3 worm cellular contexts compared by ENCODE assay signal in the genomic region with DNA sequence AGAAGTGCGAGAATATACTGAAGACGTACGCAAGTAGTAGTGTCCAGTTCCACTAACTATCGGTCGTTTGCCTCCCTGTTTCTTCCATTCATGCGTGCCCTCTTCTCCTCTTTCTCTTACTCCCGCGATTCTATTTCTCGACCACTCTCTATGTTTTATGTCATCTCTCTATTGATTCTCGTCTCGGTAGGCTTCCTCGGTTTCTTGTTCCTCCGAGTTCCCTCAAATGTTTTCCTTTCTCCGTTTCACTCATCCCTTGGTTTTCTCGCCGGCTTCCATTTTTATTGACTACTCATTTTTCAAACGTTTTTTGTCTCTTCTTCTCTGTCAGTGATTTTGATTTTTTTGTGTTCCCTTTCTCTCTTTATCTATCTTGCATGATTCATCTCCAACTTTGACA.
TF ChIP-seq lines count a peak whose summit lies in the region.

No protein-coding gene starts in this region.

TF ChIP-seq in whole organism, L1 larva, 84 proteins besides CTCF, POLR2A, EP300 and RAD21 (continued from another document and continues in another):
- TF ChIP-seq ceh-8 (GFP tag; optimal IDR thresholded peaks at IDR 0.05; lab: Kevin White, UChicago) (no peak), ceh-63 (GFP tag; optimal IDR thresholded peaks at IDR 0.05; lab: Kevin White, UChicago) (no peak), nhr-19 (GFP tag; conservative IDR thresholded peaks at IDR 0.05; lab: Robert Waterston, UW) (no peak), nhr-90 (tag; optimal IDR thresholded peaks at IDR 0.05; lab: Kevin White, UChicago; ENCODE audit: poor library complexity) (peak; percentile 26), isw-1 (GFP tag; IDR thresholded peaks at IDR 0.05; lab: Robert Waterston, UW) (no peak), zag-1 (tag; optimal IDR thresholded peaks at IDR 0.05; lab: Kevin White, UChicago) (no peak), fos-1 (tag; optimal IDR thresholded peaks at IDR 0.05; lab: Kevin White, UChicago) (peak; percentile 23), nhr-20 (tag; optimal IDR thresholded peaks at IDR 0.05; lab: Kevin White, UChicago) (peak; percentile 70), grh-1 (GFP tag; IDR thresholded peaks at IDR 0.05; lab: Robert Waterston, UW) (no peak), pag-3 (tag; optimal IDR thresholded peaks at IDR 0.05; lab: Kevin White, UChicago; ENCODE audit: borderline replicate concordance, insufficient read depth) (no peak), mab-9 (GFP tag; IDR thresholded peaks at IDR 0.05; lab: Robert Waterston, UW) (no peak), lin-39 (tag; optimal IDR thresholded peaks at IDR 0.05; lab: Kevin White, UChicago) (no peak), egl-13 (tag; optimal IDR thresholded peaks at IDR 0.05; lab: Kevin White, UChicago) (no peak), efl-3 (GFP tag; optimal IDR thresholded peaks at IDR 0.05; lab: Kevin White, UChicago) (no peak), mep-1 (tag; optimal IDR thresholded peaks at IDR 0.05; lab: Kevin White, UChicago) (peak; percentile 77), Y116A8C.19 (tag; optimal IDR thresholded peaks at IDR 0.05; lab: Kevin White, UChicago; ENCODE audit: borderline replicate concordance) (no peak), rnt-1 (tag; optimal IDR thresholded peaks at IDR 0.05; lab: Kevin White, UChicago) (peak; percentile 42), unc-98 (GFP tag; IDR thresholded peaks at IDR 0.05; lab: Robert Waterston, UW) (no peak), zip-4 (GFP tag; optimal IDR thresholded peaks at IDR 0.05; lab: Kevin White, UChicago) (no peak), irx-1 (tag; optimal IDR thresholded peaks at IDR 0.05; lab: Kevin White, UChicago) (no peak), sptf-1 (tag; optimal IDR thresholded peaks at IDR 0.05; lab: Kevin White, UChicago) (no peak), pax-3 (tag; optimal IDR thresholded peaks at IDR 0.05; lab: Kevin White, UChicago) (no peak), dsc-1 (tag; optimal IDR thresholded peaks at IDR 0.05; lab: Kevin White, UChicago) (peak; percentile 6), skn-1 (tag; optimal IDR thresholded peaks at IDR 0.05; lab: Kevin White, UChicago) (peak; percentile 25), nhr-11 (tag; optimal IDR thresholded peaks at IDR 0.05; lab: Kevin White, UChicago) (no peak), lir-3 (tag; optimal IDR thresholded peaks at IDR 0.05; lab: Kevin White, UChicago; ENCODE audit: poor library complexity) (no peak), fkh-10 (GFP tag; optimal IDR thresholded peaks at IDR 0.05; lab: Kevin White, UChicago) (no peak), C16A3.4 (tag; optimal IDR thresholded peaks at IDR 0.05; lab: Kevin White, UChicago) (peak; percentile 60), dpl-1 (GFP tag; optimal IDR thresholded peaks at IDR 0.05; lab: Kevin White, UChicago) (no peak), lin-13 (GFP tag; optimal IDR thresholded peaks at IDR 0.05; lab: Kevin White, UChicago) (no peak), hlh-4 (tag; optimal IDR thresholded peaks at IDR 0.05; lab: Kevin White, UChicago) (no peak), snpc-4 (tag; optimal IDR thresholded peaks at IDR 0.05; lab: Kevin White, UChicago) (no peak), nhr-237 (tag; optimal IDR thresholded peaks at IDR 0.05; lab: Kevin White, UChicago) (no peak), F16B12.6 (tag; optimal IDR thresholded peaks at IDR 0.05; lab: Kevin White, UChicago) (no peak), alr-1 (tag; optimal IDR thresholded peaks at IDR 0.05; lab: Kevin White, UChicago; ENCODE audit: borderline replicate concordance) (no peak), egl-27 (tag; optimal IDR thresholded peaks at IDR 0.05; lab: Kevin White, UChicago) (no peak), nhr-28 (tag; optimal IDR thresholded peaks at IDR 0.05; lab: Kevin White, UChicago) (no peak), ztf-4 (tag; optimal IDR thresholded peaks at IDR 0.05; lab: Kevin White, UChicago) (no peak), nhr-85 (tag; lab: Kevin White, UChicago) (peak; percentile 86), xbp-1 (tag; optimal IDR thresholded peaks at IDR 0.05; lab: Kevin White, UChicago) (peak; percentile 45), blmp-1 (tag; optimal IDR thresholded peaks at IDR 0.05; lab: Kevin White, UChicago) (peak; percentile 92), snu-23 (GFP tag; optimal IDR thresholded peaks at IDR 0.05; lab: Kevin White, UChicago) (peak; percentile 74), unc-62 (GFP tag; optimal IDR thresholded peaks at IDR 0.05; lab: Kevin White, UChicago) (no peak), nhr-77 (tag; optimal IDR thresholded peaks at IDR 0.05; lab: Kevin White, UChicago) (peak; percentile 48)

TF ChIP-seq in whole organism, L2 larva, 48 proteins besides CTCF, POLR2A, EP300 and RAD21 (continued from another document):
- TF ChIP-seq nhr-129 (tag; optimal IDR thresholded peaks at IDR 0.05; lab: Kevin White, UChicago) (peak; percentile 83), nhr-6 (tag; optimal IDR thresholded peaks at IDR 0.05; lab: Kevin White, UChicago) (peak; percentile 59), nhr-10 (tag; optimal IDR thresholded peaks at IDR 0.05; lab: Kevin White, UChicago) (no peak), nhr-25 (tag; optimal IDR thresholded peaks at IDR 0.05; lab: Kevin White, UChicago) (peak; percentile 43), egl-27 (tag; optimal IDR thresholded peaks at IDR 0.05; lab: Kevin White, UChicago) (no peak), lin-11 (tag; optimal IDR thresholded peaks at IDR 0.05; lab: Kevin White, UChicago) (no peak), sma-9 (GFP tag; optimal IDR thresholded peaks at IDR 0.05; lab: Kevin White, UChicago) (peak; percentile 59), sma-9 (tag; optimal IDR thresholded peaks at IDR 0.05; lab: Kevin White, UChicago) (no peak), snpc-4 (tag; optimal IDR thresholded peaks at IDR 0.05; lab: Kevin White, UChicago) (no peak)

TF ChIP-seq in whole organism, L4 larva, 104 proteins besides CTCF, POLR2A, EP300 and RAD21 (continued from another document):
- TF ChIP-seq aha-1 (tag; lab: Kevin White, UChicago) = peak; percentile 54
- no peak for TF ChIP-seq mdt-29 (GFP tag; IDR thresholded peaks at IDR 0.05; lab: Robert Waterston, UW)
- no peak for TF ChIP-seq arid-1 (GFP tag; conservative IDR thresholded peaks at IDR 0.05; lab: Robert Waterston, UW)
- no peak for TF ChIP-seq pqm-1 (tag; optimal IDR thresholded peaks at IDR 0.05; lab: Kevin White, UChicago)
- no peak for TF ChIP-seq sdz-12 (GFP tag; optimal IDR thresholded peaks at IDR 0.05; lab: Kevin White, UChicago)
- peak; percentile 39 for TF ChIP-seq mxl-3 (GFP tag; optimal IDR thresholded peaks at IDR 0.05; lab: Kevin White, UChicago)
- no peak for TF ChIP-seq spr-1 (tag; optimal IDR thresholded peaks at IDR 0.05; lab: Kevin White, UChicago)
- peak; percentile 53 for TF ChIP-seq mep-1 (tag; optimal IDR thresholded peaks at IDR 0.05; lab: Kevin White, UChicago)
- TF ChIP-seq egl-27 (tag; optimal IDR thresholded peaks at IDR 0.05; lab: Kevin White, UChicago) = no peak
- no peak for TF ChIP-seq madf-5 (GFP tag; IDR thresholded peaks at IDR 0.05; lab: Robert Waterston, UW)
- TF ChIP-seq mxl-2 (GFP tag; conservative IDR thresholded peaks at IDR 0.05; lab: Robert Waterston, UW) = no peak
- no peak for TF ChIP-seq hif-1 (tag; optimal IDR thresholded peaks at IDR 0.05; lab: Kevin White, UChicago)
- TF ChIP-seq ama-1 (optimal IDR thresholded peaks at IDR 0.05; lab: Kevin White, UChicago) = no peak
- TF ChIP-seq lin-38 (GFP tag; IDR thresholded peaks at IDR 0.05; lab: Robert Waterston, UW) = no peak
- TF ChIP-seq ceh-82 (tag; optimal IDR thresholded peaks at IDR 0.05; lab: Kevin White, UChicago) = no peak
- peak; percentile 66 for TF ChIP-seq dve-1 (tag; optimal IDR thresholded peaks at IDR 0.05; lab: Kevin White, UChicago; ENCODE audit: insufficient read depth)
- TF ChIP-seq madf-9 (GFP tag; conservative IDR thresholded peaks at IDR 0.05; lab: Robert Waterston, UW) = no peak
- TF ChIP-seq ctbp-1 (GFP tag; IDR thresholded peaks at IDR 0.05; lab: Robert Waterston, UW) = peak; percentile 65; the same call in 1 of the 2 replicates
- no peak for TF ChIP-seq saeg-2 (GFP tag; IDR thresholded peaks at IDR 0.05; lab: Robert Waterston, UW)
- TF ChIP-seq F49E8.2 (tag; optimal IDR thresholded peaks at IDR 0.05; lab: Kevin White, UChicago; ENCODE audit: borderline replicate concordance) = no peak
- peak; percentile 10 for TF ChIP-seq dpl-1 (GFP tag; optimal IDR thresholded peaks at IDR 0.05; lab: Kevin White, UChicago)
- no peak for TF ChIP-seq R02D3.7 (tag; optimal IDR thresholded peaks at IDR 0.05; lab: Kevin White, UChicago)
- TF ChIP-seq fos-1 (tag; optimal IDR thresholded peaks at IDR 0.05; lab: Kevin White, UChicago) = no peak
- no peak for TF ChIP-seq snpc-1.2 (GFP tag; IDR thresholded peaks at IDR 0.05; lab: Robert Waterston, UW)
- no peak for TF ChIP-seq nhr-76 (tag; optimal IDR thresholded peaks at IDR 0.05; lab: Kevin White, UChicago)
- TF ChIP-seq lsy-2 (tag; optimal IDR thresholded peaks at IDR 0.05; lab: Kevin White, UChicago) = peak in 1 of 2 experiments; percentile 39
- TF ChIP-seq nhr-111 (GFP tag; optimal IDR thresholded peaks at IDR 0.05; lab: Kevin White, UChicago) = no peak
- no peak for TF ChIP-seq daf-19 (GFP tag; conservative IDR thresholded peaks at IDR 0.05; lab: Robert Waterston, UW)
- no peak for TF ChIP-seq nhr-102 (tag; optimal IDR thresholded peaks at IDR 0.05; lab: Kevin White, UChicago)
- peak; percentile 55 for TF ChIP-seq hlh-11 (tag; optimal IDR thresholded peaks at IDR 0.05; lab: Kevin White, UChicago)
- TF ChIP-seq nhr-6 (tag; optimal IDR thresholded peaks at IDR 0.05; lab: Kevin White, UChicago) = no peak
- peak; percentile 36 for TF ChIP-seq fkh-10 (GFP tag; optimal IDR thresholded peaks at IDR 0.05; lab: Kevin White, UChicago)
- TF ChIP-seq unc-62 (GFP tag; optimal IDR thresholded peaks at IDR 0.05 in 1 of 2; lab: Kevin White, UChicago) = peak in 1 of 2 experiments; percentile 97
- TF ChIP-seq unc-62 (tag; optimal IDR thresholded peaks at IDR 0.05; lab: Kevin White, UChicago) = no peak
- peak; percentile 13 for TF ChIP-seq ceh-28 (tag; optimal IDR thresholded peaks at IDR 0.05; lab: Kevin White, UChicago)
- TF ChIP-seq gei-8 (GFP tag; optimal IDR thresholded peaks at IDR 0.05; lab: Kevin White, UChicago) = no peak
- TF ChIP-seq unc-39 (tag; optimal IDR thresholded peaks at IDR 0.05; lab: Kevin White, UChicago) = no peak
- no peak for TF ChIP-seq dmd-8 (GFP tag; IDR thresholded peaks at IDR 0.05; lab: Robert Waterston, UW)
- peak in 1 of 2 experiments; percentile 72 for TF ChIP-seq mdl-1 (tag; optimal IDR thresholded peaks at IDR 0.05; lab: Kevin White, UChicago)
- no peak for TF ChIP-seq zfp-3 (GFP tag; conservative IDR thresholded peaks at IDR 0.05; lab: Robert Waterston, UW)
- TF ChIP-seq lin-29 (GFP tag; IDR thresholded peaks at IDR 0.05; lab: Robert Waterston, UW) = no peak
- peak; percentile 48; the same call in 1 of the 2 replicates for TF ChIP-seq hmg-1.1 (GFP tag; IDR thresholded peaks at IDR 0.05; lab: Robert Waterston, UW)
- no peak for TF ChIP-seq zip-11 (GFP tag; IDR thresholded peaks at IDR 0.05; lab: Robert Waterston, UW)
- TF ChIP-seq spr-3 (GFP tag; optimal IDR thresholded peaks at IDR 0.05; lab: Kevin White, UChicago) = no peak
- no peak for TF ChIP-seq ZK337.2 (GFP tag; IDR thresholded peaks at IDR 0.05; lab: Robert Waterston, UW)
- TF ChIP-seq skn-1 (tag; optimal IDR thresholded peaks at IDR 0.05; lab: Kevin White, UChicago) = no peak
- TF ChIP-seq nhr-77 (tag; optimal IDR thresholded peaks at IDR 0.05; lab: Kevin White, UChicago) = peak; percentile 13
- TF ChIP-seq nhr-28 (tag; optimal IDR thresholded peaks at IDR 0.05; lab: Kevin White, UChicago) = peak; percentile 80
- no peak for TF ChIP-seq F10B5.3 (tag; optimal IDR thresholded peaks at IDR 0.05; lab: Kevin White, UChicago)
- TF ChIP-seq lim-7 (GFP tag; IDR thresholded peaks at IDR 0.05; lab: Robert Waterston, UW) = no peak
- TF ChIP-seq lin-1 (GFP tag; IDR thresholded peaks at IDR 0.05; lab: Robert Waterston, UW) = no peak
- no peak for TF ChIP-seq egl-43 (GFP tag; IDR thresholded peaks at IDR 0.05; lab: Robert Waterston, UW)
- TF ChIP-seq dmd-9 (GFP tag; IDR thresholded peaks at IDR 0.05; lab: Robert Waterston, UW) = no peak
- no peak for TF ChIP-seq F26F4.8 (GFP tag; conservative IDR thresholded peaks at IDR 0.05; lab: Robert Waterston, UW)
- TF ChIP-seq Y105C5A.15 (GFP tag; IDR thresholded peaks at IDR 0.05; lab: Robert Waterston, UW) = no peak
- TF ChIP-seq vab-7 (GFP tag; IDR thresholded peaks at IDR 0.05; lab: Robert Waterston, UW) = no peak
- no peak for TF ChIP-seq ces-1 (GFP tag; optimal IDR thresholded peaks at IDR 0.05; lab: Kevin White, UChicago)
- TF ChIP-seq dmd-6 (GFP tag; IDR thresholded peaks at IDR 0.05; lab: Robert Waterston, UW) = no peak
- TF ChIP-seq T26A8.4 (GFP tag; IDR thresholded peaks at IDR 0.05; lab: Robert Waterston, UW) = no peak
- TF ChIP-seq snpc-4 (tag; optimal IDR thresholded peaks at IDR 0.05; lab: Kevin White, UChicago) = no peak
- TF ChIP-seq nhr-25 (tag; optimal IDR thresholded peaks at IDR 0.05; lab: Kevin White, UChicago; ENCODE audit: borderline replicate concordance, insufficient read depth) = no peak
- no peak for TF ChIP-seq nhr-42 (GFP tag; IDR thresholded peaks at IDR 0.05; lab: Robert Waterston, UW)
